Fruit fly (Drosophila melanogaster) S2 (cell line): Measurements from ENCODE around the gene CG32022.

Experiments
- CG8478 ChIP-seq: fragments of >200 bp; optimal IDR thresholded peaks from 2 replicates; lab custom pipeline; 2018
- CTCF ChIP-seq, 2 experiments: fragments of >200 bp; optimal IDR thresholded peaks; 2 replicates each; lab custom pipeline; 2018

CG32022 gene

dm6 chr3L:8691891-8692874 lies 28.9 kb downstream of the CG32022 start:
- no peak for TF ChIP-seq CTCF (optimal IDR thresholded peaks at IDR 0.05; lab: Kevin White, UChicago)
- no peak for TF ChIP-seq CG8478

DNA sequence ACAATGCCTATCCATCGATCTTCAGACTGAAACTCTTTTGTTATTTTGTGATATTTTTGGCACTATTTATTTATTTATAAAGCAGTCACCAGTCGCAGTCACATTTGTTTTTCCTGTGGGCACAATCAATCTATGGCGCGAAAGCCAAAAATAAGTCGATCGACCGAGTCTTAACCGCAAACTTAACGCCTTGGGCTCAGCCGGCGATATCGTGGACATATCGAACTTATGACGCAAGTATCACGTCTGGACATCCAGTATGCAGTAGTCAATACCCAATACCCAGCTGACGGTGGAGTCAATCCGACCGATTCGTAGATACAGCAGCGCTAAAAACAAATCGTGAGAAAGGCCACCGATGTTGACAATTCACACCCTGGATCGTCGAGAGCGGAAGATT lies 30.4 kb downstream of the CG32022 start:
- TF ChIP-seq CG8478 = no peak
- no peak for TF ChIP-seq CTCF (optimal IDR thresholded peaks at IDR 0.05; lab: Kevin White, UChicago)

dm6 chr3L:8689675-8690074 lies 31.4 kb downstream of the CG32022 start:
- TF ChIP-seq CG8478 = no peak
- TF ChIP-seq CTCF (optimal IDR thresholded peaks at IDR 0.05; lab: Kevin White, UChicago) = no peak

DNA sequence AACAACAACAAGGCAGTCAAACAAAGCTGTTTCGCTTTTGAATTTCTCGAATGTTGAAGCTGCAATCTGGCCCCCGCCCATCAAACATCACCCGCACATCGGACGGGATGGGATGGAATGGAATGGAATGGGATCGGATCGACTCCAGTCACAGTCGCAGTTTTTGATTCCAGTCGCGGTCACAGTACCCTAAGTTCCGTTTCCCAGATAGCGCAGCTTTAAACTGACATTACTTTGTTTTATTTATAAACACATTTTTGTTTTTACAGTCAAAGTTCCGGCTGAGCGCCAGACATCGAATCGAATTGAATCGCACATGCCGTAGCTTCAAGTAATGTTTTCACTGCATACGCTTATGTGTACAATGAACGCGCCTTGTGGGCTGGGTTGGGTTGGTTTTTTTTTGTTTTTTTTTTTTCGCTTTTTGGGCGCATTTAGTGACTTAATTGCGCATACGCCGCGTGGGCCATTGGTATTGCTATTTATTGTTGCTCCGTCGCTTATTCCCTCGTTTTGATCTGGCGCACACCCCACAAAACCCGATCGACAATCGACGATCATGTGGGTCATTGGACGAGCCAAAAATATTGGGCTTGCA lies 32.3 kb downstream of the CG32022 start:
- TF ChIP-seq CTCF (optimal IDR thresholded peaks at IDR 0.05; lab: Kevin White, UChicago) (no peak), CG8478 (no peak)

- TF ChIP-seq CTCF (optimal IDR thresholded peaks at IDR 0.05; lab: Kevin White, UChicago) (no peak), CG8478 (no peak)
These were observed 34.4 kb downstream of the CG32022 start for dm6 chr3L:8686646-8687045.

DNA sequence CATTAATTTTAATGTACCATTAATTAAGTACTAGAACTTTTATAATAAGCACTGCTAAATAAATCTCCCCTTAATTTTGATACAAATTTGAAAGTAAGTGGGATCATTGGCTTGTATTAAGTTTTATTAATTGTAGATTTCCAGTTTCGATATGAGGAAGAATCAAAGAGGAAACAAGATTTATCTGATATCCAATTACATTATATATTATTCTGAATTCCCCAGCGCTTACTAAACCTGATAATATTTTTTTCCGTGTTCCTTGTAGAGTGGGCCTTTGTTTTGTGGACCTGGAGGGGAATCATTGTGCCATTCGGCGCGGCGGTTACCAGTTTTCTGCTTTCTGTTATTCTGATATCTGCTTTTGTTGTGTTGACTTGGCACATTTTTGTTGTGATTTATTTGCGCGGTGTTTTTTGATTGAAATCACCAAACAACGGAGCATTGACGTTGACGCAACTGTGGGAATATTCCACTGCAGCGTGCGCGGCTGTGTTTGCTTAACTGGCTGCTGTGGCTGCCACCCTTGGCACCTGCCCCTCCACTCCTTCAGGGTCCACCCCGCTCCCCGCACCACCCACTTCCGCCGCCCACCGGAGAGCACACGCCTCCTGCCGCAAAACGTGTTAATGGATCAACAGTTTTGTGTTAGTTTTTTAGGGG lies 36.5 kb downstream of the CG32022 start:
- no peak for TF ChIP-seq CG8478
- TF ChIP-seq CTCF (optimal IDR thresholded peaks at IDR 0.05; lab: Kevin White, UChicago) = no peak

dm6 chr3L:8683773-8684172 lies 37.3 kb downstream of the CG32022 start:
- no peak for TF ChIP-seq CTCF (optimal IDR thresholded peaks at IDR 0.05; lab: Kevin White, UChicago)
- TF ChIP-seq CG8478 = no peak

dm6 chr3L:8682551-8683375 lies 38.3 kb downstream of the CG32022 start:
- no peak for TF ChIP-seq CG8478

- TF ChIP-seq CG8478 = no peak
- TF ChIP-seq CTCF (optimal IDR thresholded peaks at IDR 0.05; lab: Kevin White, UChicago) = no peak
These were observed 39.0 kb downstream of the CG32022 start for dm6 chr3L:8681896-8682550.

DNA sequence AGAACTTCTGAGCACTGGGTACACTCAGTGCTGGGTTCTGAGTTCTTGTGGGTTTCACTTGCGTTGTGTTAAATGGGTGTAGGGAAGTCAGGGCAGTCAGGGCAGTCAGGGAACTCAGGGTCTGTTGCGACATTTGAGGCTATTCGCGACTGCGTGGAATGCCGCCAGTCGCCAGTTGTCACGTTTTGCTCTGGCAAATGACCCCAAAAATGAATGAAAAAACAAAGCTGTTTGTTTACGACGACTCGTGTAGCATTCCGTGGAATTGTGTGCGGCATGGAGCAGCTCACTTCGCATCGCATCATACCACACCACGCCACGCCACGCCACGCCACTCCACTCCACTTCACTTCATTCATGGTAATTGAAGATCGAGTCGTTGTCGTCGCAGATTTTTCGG lies 39.8 kb downstream of the CG32022 start:
- TF ChIP-seq CG8478 (no peak), CTCF (optimal IDR thresholded peaks at IDR 0.05; lab: Kevin White, UChicago) (no peak)

dm6 chr3L:8680353-8680752 lies 40.7 kb downstream of the CG32022 start:
- TF ChIP-seq CTCF (optimal IDR thresholded peaks at IDR 0.05; lab: Kevin White, UChicago) (no peak), CG8478 (no peak)

dm6 chr3L:8677774-8678173 lies 43.3 kb downstream of the CG32022 start:
- TF ChIP-seq CTCF (optimal IDR thresholded peaks at IDR 0.05; lab: Kevin White, UChicago) (no peak), CG8478 (no peak)

- TF ChIP-seq CTCF (optimal IDR thresholded peaks at IDR 0.05; lab: Kevin White, UChicago) = no peak
- no peak for TF ChIP-seq CG8478
These were observed 44.6 kb downstream of the CG32022 start for dm6 chr3L:8676500-8676899.

DNA sequence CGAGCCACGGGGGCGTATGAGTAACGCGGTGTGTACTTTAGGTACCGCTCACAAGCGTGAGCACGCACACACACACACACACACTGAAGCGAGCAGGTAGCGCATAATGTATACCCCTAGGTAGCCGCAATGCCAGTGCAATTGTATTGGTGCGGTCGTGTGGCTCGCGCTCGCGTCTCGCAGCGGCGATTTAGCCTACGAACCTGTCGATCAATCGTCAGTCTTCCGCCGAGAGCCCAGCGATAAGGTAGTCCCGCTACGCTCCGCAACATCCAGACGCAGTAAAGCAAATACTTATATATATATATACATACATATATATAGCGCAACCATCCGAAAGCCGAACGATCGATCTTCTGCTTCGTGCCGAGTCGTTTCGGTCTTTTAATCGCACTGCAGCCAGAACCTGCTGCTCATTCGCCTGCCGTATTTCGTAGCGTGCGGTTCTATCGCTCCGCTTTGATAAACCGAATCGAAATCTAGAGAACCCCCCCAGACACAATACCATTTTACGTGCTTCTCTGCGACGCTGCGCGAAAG lies 45.5 kb downstream of the CG32022 start, which contains the start of gene hry:
Gene hry (plus strand): TSS at position 215 of the 540 bp plus-strand sequence.
- TF ChIP-seq CTCF (optimal IDR thresholded peaks at IDR 0.05; lab: Kevin White, UChicago) (no peak), CG8478 (no peak)
